Fruit fly (Drosophila melanogaster): Measurements from ENCODE around the gene VhaM9.7-a.
A peak's percentile ranks its signal among the peaks of the same experiment; 100 is the strongest.

Gene VhaM9.7-a

DNA sequence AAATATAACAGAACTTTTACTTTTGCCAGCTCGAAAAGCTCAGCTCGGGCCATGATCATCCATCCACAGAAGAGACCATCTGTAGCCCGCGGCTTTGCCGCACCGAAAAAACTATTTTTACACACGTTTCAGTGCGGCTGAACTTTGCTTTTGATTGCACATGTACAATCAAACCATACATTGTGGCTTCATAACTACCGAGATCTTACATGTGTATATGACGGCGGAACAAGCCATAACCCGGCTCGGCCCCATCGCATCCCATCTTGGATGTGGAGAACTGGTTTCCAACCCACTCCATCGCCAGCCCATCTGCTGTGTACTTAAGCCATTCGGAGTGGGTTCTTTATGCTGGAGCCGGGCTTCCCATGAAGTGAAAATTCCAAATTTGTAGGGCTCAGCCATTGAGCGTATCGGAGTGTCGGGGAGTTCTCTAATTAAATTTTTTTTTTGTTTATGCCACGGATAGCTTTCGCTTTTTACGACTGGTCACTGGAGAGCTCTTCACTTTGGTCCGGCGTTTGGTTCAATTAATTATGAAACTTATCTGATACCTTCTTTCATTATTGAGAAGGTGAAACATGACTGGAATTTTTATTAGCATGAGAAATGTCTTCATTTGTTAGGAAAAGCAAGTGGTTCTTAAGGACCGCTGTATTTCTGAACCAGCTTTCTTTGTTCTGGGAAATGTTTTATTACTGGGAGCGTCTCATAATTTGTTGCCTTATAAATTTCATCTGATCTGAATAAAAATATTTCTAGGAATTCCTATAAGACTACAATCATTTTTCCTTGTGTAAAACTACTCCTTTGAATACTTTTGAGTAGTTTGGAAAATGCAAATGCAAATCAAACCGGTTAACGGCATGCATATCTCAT is 8.7 kb downstream of the VhaM9.7-a start (continued):
- TF ChIP-seq CG4318 (GFP tag; optimal IDR thresholded peaks at IDR 0.05) (no peak), CG15336 (GFP tag; IDR thresholded peaks at IDR 0.05) (peak; percentile 28; the same call in 1 of the 2 replicates), CG6163 (GFP tag; IDR thresholded peaks at IDR 0.05) (0 out of 3 replicates have a peak, but pooled peaks have one; percentile 21)

DNA sequence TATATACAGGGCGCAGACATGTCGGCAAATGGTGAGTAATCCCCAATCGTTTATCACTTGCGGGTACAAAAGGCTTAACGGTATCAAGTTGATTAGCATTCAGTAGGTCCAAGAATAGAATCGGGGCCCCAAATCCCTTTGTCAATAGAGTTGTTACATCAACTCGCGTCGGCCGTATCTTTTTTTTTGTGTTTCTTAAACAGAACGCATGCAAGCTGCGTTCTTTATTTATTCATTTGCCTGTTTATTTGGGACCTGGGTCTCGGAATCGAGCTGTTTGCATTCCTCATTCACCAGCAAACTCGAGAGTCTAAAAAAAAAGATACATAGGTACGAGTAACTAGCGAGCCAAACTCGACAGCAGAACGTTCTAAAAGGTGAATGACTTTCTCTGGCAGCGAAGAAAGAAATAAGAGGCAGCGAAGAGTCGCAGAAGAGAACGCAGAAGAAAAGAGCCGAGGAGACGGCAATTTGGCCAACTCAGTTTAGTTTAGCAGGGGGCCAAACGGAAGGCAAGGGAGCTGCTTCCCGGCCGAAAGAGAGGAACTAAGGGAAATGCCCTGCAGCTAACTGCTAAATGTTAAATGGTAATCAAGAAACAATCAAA is 9.8 kb downstream of the VhaM9.7-a start:
- TF ChIP-seq CG16779 (tag; optimal IDR thresholded peaks at IDR 0.05) (no peak), fkh (GFP tag; optimal IDR thresholded peaks at IDR 0.05) (peak; percentile 81)

dm6 chr3L:4277796-4278195 is 15.3 kb downstream of the VhaM9.7-a start, which contains the start of gene Ctl1:
Ctl1 (plus strand) TSS chr3L:4277962.
- TF ChIP-seq fd85E (GFP tag; optimal IDR thresholded peaks at IDR 0.05) (no peak), Eip93F (GFP tag; optimal IDR thresholded peaks at IDR 0.05) (no peak), CG32006 (GFP tag; optimal IDR thresholded peaks at IDR 0.05) (no peak), lz (GFP tag; optimal IDR thresholded peaks at IDR 0.05) (no peak), CG16779 (tag; optimal IDR thresholded peaks at IDR 0.05) (no peak), topi (GFP tag; optimal IDR thresholded peaks at IDR 0.05) (no peak), Gug (GFP tag; IDR thresholded peaks at IDR 0.05) (no peak), CG8632 (GFP tag; optimal IDR thresholded peaks at IDR 0.05) (no peak), CG11902 (GFP tag; optimal IDR thresholded peaks at IDR 0.05) (no peak), achi (GFP tag; optimal IDR thresholded peaks at IDR 0.05) (no peak), CG1621 (tag; optimal IDR thresholded peaks at IDR 0.05) (no peak), Eip75B (GFP tag; optimal IDR thresholded peaks at IDR 0.05) (no peak), CG4318 (GFP tag; optimal IDR thresholded peaks at IDR 0.05) (no peak), spab (GFP tag; optimal IDR thresholded peaks at IDR 0.05) (no peak), CG34406 (GFP tag; optimal IDR thresholded peaks at IDR 0.05) (no peak), Smox (GFP tag; optimal IDR thresholded peaks at IDR 0.05) (no peak), Met (GFP tag; optimal IDR thresholded peaks at IDR 0.05) (no peak), CG6854 (GFP tag; optimal IDR thresholded peaks at IDR 0.05) (no peak)

dm6 chr3L:4282627-4283026 is 20.1 kb downstream of the VhaM9.7-a start, which contains the start of gene CG11583:
CG11583 (minus strand) TSS chr3L:4282817.
- TF ChIP-seq esn (GFP tag; optimal IDR thresholded peaks at IDR 0.05) (peak; percentile 49), CG1621 (tag; optimal IDR thresholded peaks at IDR 0.05) (peak; percentile 82), CG10631 (GFP tag; optimal IDR thresholded peaks at IDR 0.05) (no peak)

dm6 chr3L:4283428-4284089 is 21.1 kb downstream of the VhaM9.7-a start, which contains the start of the genes srw and CG1316:
srw (minus strand) TSS chr3L:4283478.
CG1316 (plus strand) TSS chr3L:4283851.
- TF ChIP-seq esn (GFP tag; optimal IDR thresholded peaks at IDR 0.05) = peak; percentile 12
- TF ChIP-seq Sox14 (GFP tag; optimal IDR thresholded peaks at IDR 0.05) = peak; percentile 6
- TF ChIP-seq topi (GFP tag; optimal IDR thresholded peaks at IDR 0.05) = no peak
- no peak for TF ChIP-seq Sox15 (GFP tag; optimal IDR thresholded peaks at IDR 0.05)
- TF ChIP-seq CG3032 (tag; optimal IDR thresholded peaks at IDR 0.05) = no peak
- peak; percentile 53 for TF ChIP-seq CG1621 (tag; optimal IDR thresholded peaks at IDR 0.05)

- TF ChIP-seq lz (GFP tag; optimal IDR thresholded peaks at IDR 0.05) (no peak), Sox14 (GFP tag; optimal IDR thresholded peaks at IDR 0.05) (peak; percentile 37), CG3032 (tag; optimal IDR thresholded peaks at IDR 0.05) (peak; percentile 10), CG8119 (GFP tag; IDR thresholded peaks at IDR 0.05) (peak; percentile 46; the same call in 1 of the 3 replicates), CG15336 (GFP tag; IDR thresholded peaks at IDR 0.05) (peak; percentile 53; the same call in 1 of the 2 replicates), CG3919 (GFP tag; optimal IDR thresholded peaks at IDR 0.05) (peak; percentile 9), CG6854 (GFP tag; optimal IDR thresholded peaks at IDR 0.05) (peak; percentile 17), achi (GFP tag; optimal IDR thresholded peaks at IDR 0.05) (no peak), eg (GFP tag; IDR thresholded peaks at IDR 0.05) (peak; percentile 64; the same call in 2 of the 3 replicates), Blimp-1 (GFP tag; optimal IDR thresholded peaks at IDR 0.05) (no peak), esn (GFP tag; optimal IDR thresholded peaks at IDR 0.05) (peak; percentile 18), svp (GFP tag) (peak; percentile 72), vri (GFP tag; optimal IDR thresholded peaks at IDR 0.05) (no peak), CG16779 (tag; optimal IDR thresholded peaks at IDR 0.05) (no peak), CG6163 (GFP tag; IDR thresholded peaks at IDR 0.05) (0 out of 3 replicates have a peak, but pooled peaks have one; percentile 33), fkh (GFP tag; optimal IDR thresholded peaks at IDR 0.05) (peak; percentile 38), Eip78C (GFP tag) (peak; percentile 80), dsx (GFP tag; optimal IDR thresholded peaks at IDR 0.05; ENCODE audit: poor library complexity, severe bottlenecking) (peak; percentile 45)
Measured at dm6 chr3L:4286784-4287183, 24.3 kb downstream of the VhaM9.7-a start, which contains the start of gene TfIIEbeta. TfIIEbeta (plus strand) TSS chr3L:4287038.

All from whole organism, prepupa.